Worm (Caenorhabditis elegans) whole organism, young adult: ENCODE measurements around the gene F54H5.2.

ENCODE experiments used
- C06A6.2 ChIP-seq: fragments of 200-800 bp; sonication (Bioruptor generic); conservative IDR thresholded peaks from 2 replicates; pipeline ENCODE4 v1.3.6; 2022; ENCODE audit warnings: missing genetic modification characterization, missing compliant biosample characterization
- F39B2.1 ChIP-seq: fragments of 200-800 bp; sonication (Bioruptor generic); IDR thresholded peaks from 2 replicates; pipeline ENCODE4 v1.3.6; 2022; ENCODE audit warnings: missing genetic modification reagents, missing genetic modification characterization, missing compliant biosample characterization
- F49E8.2 ChIP-seq: sonication (generic microtip); optimal IDR thresholded peaks from 3 replicates; lab custom pipeline; 2017; ENCODE audit warnings: missing genetic modification characterization, mild to moderate bottlenecking, missing compliant biosample characterization, antibody characterized with exemption, moderate library complexity; ENCODE audit not compliant: insufficient read depth
- attf-3 ChIP-seq: fragments of 200-800 bp; sonication (Bioruptor generic); conservative IDR thresholded peaks from 2 replicates; pipeline ENCODE4 v1.3.6; 2022; ENCODE audit warnings: missing genetic modification reagents, missing genetic modification characterization, missing compliant biosample characterization
- chd-7 ChIP-seq: sonication (generic microtip); optimal IDR thresholded peaks from 2 replicates; lab custom pipeline; 2016; ENCODE audit warnings: mild to moderate bottlenecking, missing genetic modification characterization, moderate library complexity, missing compliant biosample characterization
- nfya-1 ChIP-seq: sonication (generic microtip); optimal IDR thresholded peaks from 2 replicates; lab custom pipeline; 2017; ENCODE audit warnings: antibody characterized with exemption, missing compliant biosample characterization, missing genetic modification characterization, borderline replicate concordance; ENCODE audit not compliant: insufficient read depth
- nhr-80 ChIP-seq: sonication (generic microtip); optimal IDR thresholded peaks from 2 replicates; lab custom pipeline; 2016; ENCODE audit warnings: missing genetic modification characterization, missing compliant biosample characterization
- snpc-4 ChIP-seq, 5 experiments: fragments of 150-350 bp in 1 of 5; sonication (generic microtip) in 4 of 5; optimal IDR thresholded peaks; 2 replicates each; lab custom pipeline; 2014 to 2018; ENCODE audit warnings: missing genetic modification characterization in 5 of 5, missing biosample characterization in 3 of 5, antibody characterized with exemption in 2 of 5, mild to moderate bottlenecking in 2 of 5, missing compliant biosample characterization in 2 of 5, missing genotype in 2 of 5, moderate library complexity in 2 of 5, missing genetic modification reagents in 1 of 5
- ztf-18 ChIP-seq: sonication (generic microtip); optimal IDR thresholded peaks from 2 replicates; lab custom pipeline; 2016; ENCODE audit warnings: missing genotype, mild to moderate bottlenecking, missing genetic modification characterization, missing compliant biosample characterization

DNA sequence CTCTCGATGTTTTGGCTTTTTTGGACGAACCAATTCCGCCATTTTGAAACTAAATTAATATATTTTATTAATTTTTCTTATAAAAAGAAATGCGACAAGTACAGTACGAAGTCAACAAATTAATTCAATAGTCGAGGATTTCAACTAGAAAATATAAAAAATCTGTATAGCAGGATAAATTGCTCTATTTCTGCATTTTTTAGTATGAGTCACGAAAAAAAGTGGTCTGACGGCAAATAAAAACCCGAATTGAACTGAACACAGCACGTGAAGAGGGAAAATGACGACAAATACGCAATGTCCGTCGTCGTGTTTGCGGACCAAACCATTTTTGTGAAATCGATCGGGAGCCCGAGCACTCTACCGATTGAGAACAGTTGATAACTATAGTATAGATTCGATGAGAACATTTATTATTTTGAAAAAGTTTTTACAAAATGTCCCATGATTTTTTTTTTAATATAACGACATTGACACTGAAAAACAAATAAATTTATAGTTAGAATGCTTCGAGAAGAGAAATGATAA, 17.9 kb upstream of the F54H5.2 start, which contains the start of gene epg-5:
- peak; percentile 21 for TF ChIP-seq nhr-80 (tag; lab: Kevin White, UChicago)
- TF ChIP-seq chd-7 (tag; lab: Kevin White, UChicago) = no peak
- TF ChIP-seq snpc-4 (GFP tag; optimal IDR thresholded peaks at IDR 0.05; lab: Kevin White, UChicago) = no peak
- peak in 1 of 4 experiments; percentile 3 for TF ChIP-seq snpc-4 (tag; optimal IDR thresholded peaks at IDR 0.05; lab: Kevin White, UChicago)
- TF ChIP-seq attf-3 = no peak
- TF ChIP-seq C06A6.2 (GFP tag; lab: Robert Waterston, UW) = no peak
- no peak for TF ChIP-seq ztf-18 (tag; lab: Kevin White, UChicago)
- TF ChIP-seq F39B2.1 = no peak
- TF ChIP-seq nfya-1 (tag; lab: Kevin White, UChicago) = no peak
- no peak for TF ChIP-seq F49E8.2
